Fruit fly (Drosophila melanogaster) whole organism, embryonic: ENCODE data around the gene Tsp33B.

Experiments
- CG10462 ChIP-seq: fragments of 200-800 bp; sonication (Bioruptor generic); optimal IDR thresholded peaks from 2 replicates; lab custom pipeline; 2016; ENCODE audit warnings: missing biosample characterization, missing genetic modification characterization
- CG11247 ChIP-seq: fragments of 200-800 bp; sonication (Bioruptor generic); IDR thresholded peaks from 2 replicates; pipeline ENCODE4 v1.3.6; 2022; ENCODE audit warnings: missing biosample characterization, missing genetic modification characterization
- CG11456 ChIP-seq: fragments of 200-800 bp; sonication (Bioruptor generic); IDR thresholded peaks from 3 replicates; pipeline ENCODE4 v1.3.6; 2022; ENCODE audit warnings: missing biosample characterization, missing genetic modification characterization
- CG11696 ChIP-seq: fragments of 200-800 bp; sonication (Bioruptor generic); IDR thresholded peaks from 2 replicates; pipeline ENCODE4 v1.3.6; 2022; ENCODE audit warnings: missing biosample characterization, missing genetic modification characterization
- CG12659 ChIP-seq: fragments of 200-800 bp; sonication (Bioruptor generic); optimal IDR thresholded peaks from 3 replicates; lab custom pipeline; 2017; ENCODE audit warnings: mild to moderate bottlenecking, missing biosample characterization, missing genetic modification reagents, missing genetic modification characterization
- CG14014 ChIP-seq: fragments of 200-800 bp; sonication (Bioruptor generic); IDR thresholded peaks from 2 replicates; pipeline ENCODE4 v1.3.6; 2022; ENCODE audit warnings: missing biosample characterization, missing genetic modification characterization
- CG14710 ChIP-seq: fragments of 200-800 bp; sonication (Bioruptor generic); optimal IDR thresholded peaks from 3 replicates; lab custom pipeline; 2019; ENCODE audit warnings: missing biosample characterization, mild to moderate bottlenecking, missing genetic modification characterization, moderate library complexity
- CG1602 ChIP-seq: fragments of 200-800 bp; sonication (Bioruptor generic); optimal IDR thresholded peaks from 3 replicates; lab custom pipeline; 2016; ENCODE audit warnings: missing biosample characterization, missing genetic modification characterization
- CG16813 ChIP-seq: fragments of 200-800 bp; sonication (Bioruptor generic); IDR thresholded peaks from 3 replicates; pipeline ENCODE4 v1.3.6; 2022; ENCODE audit warnings: missing biosample characterization, missing genetic modification characterization; ENCODE audit not compliant: partially characterized antibody
- CG17385 ChIP-seq: fragments of 200-800 bp; sonication (Bioruptor generic); optimal IDR thresholded peaks from 3 replicates; lab custom pipeline; 2018; ENCODE audit warnings: missing biosample characterization, mild to moderate bottlenecking, missing genetic modification characterization
- CG2116 ChIP-seq: fragments of 200-800 bp; sonication (Bioruptor generic); optimal IDR thresholded peaks from 3 replicates; lab custom pipeline; 2018; ENCODE audit warnings: missing biosample characterization, mild to moderate bottlenecking, missing genetic modification characterization
- CG31365 ChIP-seq: fragments of 200-800 bp; sonication (Bioruptor generic); optimal IDR thresholded peaks from 2 replicates; lab custom pipeline; 2018; ENCODE audit warnings: missing biosample characterization, mild to moderate bottlenecking, missing genetic modification characterization
- CG6272 ChIP-seq: fragments of 200-800 bp; sonication (Bioruptor generic); IDR thresholded peaks from 2 replicates; pipeline ENCODE4 v1.3.6; 2022; ENCODE audit warnings: missing biosample characterization, missing genetic modification characterization
- CG6791 ChIP-seq: fragments of 200-800 bp; sonication (Bioruptor generic); IDR thresholded peaks from 3 replicates; pipeline ENCODE4 v1.3.6; 2022; ENCODE audit warnings: missing biosample characterization, missing genetic modification characterization; ENCODE audit not compliant: partially characterized antibody
- CG7271 ChIP-seq: fragments of 200-800 bp; sonication (Bioruptor generic); optimal IDR thresholded peaks from 2 replicates; lab custom pipeline; 2018; ENCODE audit warnings: missing biosample characterization, mild to moderate bottlenecking, missing genetic modification characterization, moderate library complexity
- CG8290 ChIP-seq, 3 experiments: fragments of 200-800 bp; sonication (Bioruptor generic); optimal IDR thresholded peaks; 2 replicates each; lab custom pipeline; 2016 to 2019; ENCODE audit warnings: missing biosample characterization in 3 of 3, missing genetic modification characterization in 3 of 3, mild to moderate bottlenecking in 2 of 3, moderate library complexity in 1 of 3
- CG9817 ChIP-seq: fragments of 200-800 bp; sonication (Bioruptor generic); optimal IDR thresholded peaks from 2 replicates; lab custom pipeline; 2018; ENCODE audit warnings: missing biosample characterization, mild to moderate bottlenecking, missing genetic modification characterization, moderate library complexity
- CTCF ChIP-seq: fragments of 200-800 bp; sonication (Bioruptor generic); optimal IDR thresholded peaks from 2 replicates; lab custom pipeline; 2017; ENCODE audit warnings: missing biosample characterization, mild to moderate bottlenecking, missing genetic modification characterization, moderate library complexity
- Chrac-16 ChIP-seq: fragments of 200-800 bp; sonication (Bioruptor generic); optimal IDR thresholded peaks from 3 replicates; lab custom pipeline; 2016; ENCODE audit warnings: missing biosample characterization, missing genetic modification characterization
- Dbx ChIP-seq: fragments of 200-800 bp; sonication (Bioruptor generic); IDR thresholded peaks from 3 replicates; pipeline ENCODE4 v1.3.6; 2022; ENCODE audit warnings: missing biosample characterization, missing genetic modification characterization
- Hr3 ChIP-seq: fragments of 200-800 bp; sonication (Bioruptor generic); optimal IDR thresholded peaks from 3 replicates; lab custom pipeline; 2016; ENCODE audit warnings: missing biosample characterization, missing genetic modification characterization
- Hr39 ChIP-seq: fragments of >200 bp; optimal IDR thresholded peaks from 2 replicates; lab custom pipeline; 2017
- Lim3 ChIP-seq: fragments of 200-800 bp; sonication (Bioruptor generic); IDR thresholded peaks from 2 replicates; pipeline ENCODE4 v1.3.6; 2022; ENCODE audit warnings: missing biosample characterization, missing genetic modification characterization
- MTF-1 ChIP-seq: fragments of 200-800 bp; sonication (Bioruptor generic); optimal IDR thresholded peaks from 2 replicates; lab custom pipeline; 2018; ENCODE audit warnings: missing biosample characterization, mild to moderate bottlenecking, missing genetic modification characterization, borderline replicate concordance
- Mrtf ChIP-seq: fragments of 200-800 bp; sonication (Bioruptor generic); IDR thresholded peaks from 3 replicates; pipeline ENCODE4 v1.3.6; 2022; ENCODE audit warnings: missing biosample characterization, missing genetic modification characterization
- Nf-YB ChIP-seq: fragments of 200-800 bp; sonication (Bioruptor generic); optimal IDR thresholded peaks from 3 replicates; lab custom pipeline; 2019; ENCODE audit warnings: missing biosample characterization, mild to moderate bottlenecking, missing genetic modification characterization, moderate library complexity
- Rfx ChIP-seq: fragments of 200-800 bp; sonication (Bioruptor generic); IDR thresholded peaks from 2 replicates; pipeline ENCODE4 v1.3.6; 2022; ENCODE audit warnings: missing biosample characterization, missing genetic modification characterization
- Six4 ChIP-seq: fragments of 200-800 bp; sonication (Bioruptor generic); optimal IDR thresholded peaks from 2 replicates; lab custom pipeline; 2016; ENCODE audit warnings: missing biosample characterization, missing genetic modification characterization
- Ssrp ChIP-seq: fragments of 200-800 bp; sonication (Bioruptor generic); optimal IDR thresholded peaks from 2 replicates; lab custom pipeline; 2018; ENCODE audit warnings: missing biosample characterization, mild to moderate bottlenecking, missing genetic modification characterization, moderate library complexity
- ase ChIP-seq: fragments of 200-800 bp; sonication (Bioruptor generic); IDR thresholded peaks from 3 replicates; pipeline ENCODE4 v1.3.6; 2022; ENCODE audit warnings: missing biosample characterization, missing genetic modification characterization
- ci ChIP-seq: fragments of 200-800 bp; sonication (Bioruptor generic); IDR thresholded peaks from 3 replicates; pipeline ENCODE4 v1.3.6; 2022; ENCODE audit warnings: missing biosample characterization, missing genetic modification characterization
- ems ChIP-seq: fragments of 200-800 bp; sonication (Bioruptor generic); optimal IDR thresholded peaks from 3 replicates; lab custom pipeline; 2016; ENCODE audit warnings: missing biosample characterization, missing genetic modification characterization
- exex ChIP-seq: fragments of 200-800 bp; sonication (Bioruptor generic); optimal IDR thresholded peaks from 4 replicates; lab custom pipeline; 2018; ENCODE audit warnings: missing biosample characterization, mild to moderate bottlenecking, missing genetic modification characterization, moderate library complexity
- fd3F ChIP-seq: fragments of 200-800 bp; sonication (Bioruptor generic); optimal IDR thresholded peaks from 2 replicates; lab custom pipeline; 2018; ENCODE audit warnings: missing biosample characterization, mild to moderate bottlenecking, missing genetic modification characterization, moderate library complexity
- fu2 ChIP-seq: fragments of 200-800 bp; sonication (Bioruptor generic); optimal IDR thresholded peaks from 2 replicates; lab custom pipeline; 2016; ENCODE audit warnings: missing biosample characterization, missing genetic modification characterization
- gcm ChIP-seq: fragments of 200-800 bp; sonication (Bioruptor generic); optimal IDR thresholded peaks from 2 replicates; lab custom pipeline; 2019; ENCODE audit warnings: missing biosample characterization, mild to moderate bottlenecking, missing genetic modification characterization, moderate library complexity
- jigr1 ChIP-seq: fragments of 200-800 bp; sonication (Bioruptor generic); IDR thresholded peaks from 3 replicates; pipeline ENCODE4 v1.3.6; 2022; ENCODE audit warnings: missing biosample characterization, missing genetic modification characterization
- lab ChIP-seq: fragments of 200-800 bp; sonication (Bioruptor generic); optimal IDR thresholded peaks from 3 replicates; lab custom pipeline; 2017; ENCODE audit warnings: missing biosample characterization, missing genetic modification characterization, mild to moderate bottlenecking, moderate library complexity, missing genetic modification reagents
- mam ChIP-seq: fragments of 200-800 bp; sonication (Bioruptor generic); optimal IDR thresholded peaks from 3 replicates; lab custom pipeline; 2016; ENCODE audit warnings: missing biosample characterization, missing genetic modification characterization
- nerfin-2 ChIP-seq: fragments of 200-800 bp; sonication (Bioruptor generic); IDR thresholded peaks from 2 replicates; pipeline ENCODE4 v1.3.6; 2022; ENCODE audit warnings: missing biosample characterization, missing genetic modification characterization; ENCODE audit not compliant: partially characterized antibody
- prd ChIP-seq, 3 experiments: fragments of >200 bp in 2 of 3; fragments of 200-800 bp in 1 of 3; sonication (Bioruptor generic) in 1 of 3; optimal IDR thresholded peaks in 2 of 3; IDR thresholded peaks in 1 of 3; 2 replicates in 2 of 3; 3 replicates in 1 of 3; pipeline versions ENCODE4 v1.3.6 to Lab custom; 2017 to 2022; ENCODE audit warnings: missing biosample characterization in 1 of 3, missing genetic modification characterization in 1 of 3
- ranshi ChIP-seq: fragments of 200-800 bp; sonication (Bioruptor generic); IDR thresholded peaks from 2 replicates; pipeline ENCODE4 v1.3.6; 2022; ENCODE audit warnings: missing biosample characterization, missing genetic modification characterization
- sim ChIP-seq: fragments of 200-800 bp; sonication (Bioruptor generic); IDR thresholded peaks from 2 replicates; pipeline ENCODE4 v1.3.6; 2022; ENCODE audit warnings: missing biosample characterization, missing genetic modification characterization
- sima ChIP-seq: fragments of 200-800 bp; sonication (Bioruptor generic); optimal IDR thresholded peaks from 2 replicates; lab custom pipeline; 2016; ENCODE audit warnings: missing biosample characterization, missing genetic modification characterization
- sisA ChIP-seq: fragments of 200-800 bp; sonication (Bioruptor generic); IDR thresholded peaks from 2 replicates; pipeline ENCODE4 v1.3.6; 2022; ENCODE audit warnings: missing biosample characterization, missing genetic modification characterization
- slp2 ChIP-seq: fragments of 200-800 bp; sonication (Bioruptor generic); optimal IDR thresholded peaks from 2 replicates; lab custom pipeline; 2016; ENCODE audit warnings: missing biosample characterization, missing genetic modification characterization
- tna ChIP-seq: fragments of 200-800 bp; sonication (Bioruptor generic); IDR thresholded peaks from 2 replicates; pipeline ENCODE4 v1.3.6; 2022; ENCODE audit warnings: missing biosample characterization, missing genetic modification characterization; ENCODE audit not compliant: partially characterized antibody
- vnd ChIP-seq: fragments of 200-800 bp; sonication (Bioruptor generic); IDR thresholded peaks from 3 replicates; pipeline ENCODE4 v1.3.6; 2022; ENCODE audit warnings: missing biosample characterization, missing genetic modification characterization; ENCODE audit not compliant: partially characterized antibody

Tsp33B gene

dm6 chr2L:11808702-11809583 lies 16.8 kb upstream of the Tsp33B start, which contains the start of gene crol (continued):
- TF ChIP-seq Nf-YB, result peak; percentile 36
- TF ChIP-seq Ssrp (tag; lab: Kevin White, UChicago), result peak; percentile 15
- TF ChIP-seq CG10462, result no peak
- TF ChIP-seq Six4 (GFP tag; lab: Kevin White, UChicago), result no peak
- TF ChIP-seq CG14014 (GFP tag; lab: Robert Waterston, UW), result no peak
- no peak for TF ChIP-seq ems
- no peak for TF ChIP-seq fd3F (GFP tag; lab: Kevin White, UChicago)
- TF ChIP-seq CTCF (GFP tag; lab: Kevin White, UChicago), result peak; percentile 20
- no peak for TF ChIP-seq CG11696 (GFP tag; lab: Robert Waterston, UW)
- TF ChIP-seq CG14710 (tag; lab: Kevin White, UChicago), result peak; percentile 57
- no peak for TF ChIP-seq fu2 (GFP tag; lab: Kevin White, UChicago)
- peak; percentile 15 for TF ChIP-seq exex (tag; lab: Kevin White, UChicago)
- TF ChIP-seq slp2, result no peak
- no peak for TF ChIP-seq Lim3 (GFP tag; lab: Robert Waterston, UW)
- TF ChIP-seq Chrac-16 (GFP tag; lab: Kevin White, UChicago), result no peak
- TF ChIP-seq ase (GFP tag; lab: Robert Waterston, UW), result no peak
- no peak for TF ChIP-seq CG7271 (tag; lab: Kevin White, UChicago)
- peak; percentile 1 for TF ChIP-seq mam (GFP tag; lab: Kevin White, UChicago)
- TF ChIP-seq CG16813 (GFP tag; lab: Robert Waterston, UW), result peak; percentile 86
- no peak for TF ChIP-seq Mrtf (GFP tag; lab: Robert Waterston, UW)
- TF ChIP-seq sim (GFP tag; lab: Robert Waterston, UW), result no peak
- peak; percentile 72 for TF ChIP-seq vnd (GFP tag; lab: Robert Waterston, UW)
- TF ChIP-seq CG17385 (GFP tag; lab: Kevin White, UChicago), result no peak
- TF ChIP-seq Hr3 (GFP tag; lab: Kevin White, UChicago), result peak; percentile 36
- no peak for TF ChIP-seq CG11247 (GFP tag; lab: Robert Waterston, UW)
- peak; percentile 17 for TF ChIP-seq CG9817 (tag; lab: Kevin White, UChicago)
- TF ChIP-seq CG2116, result peak; percentile 57
- TF ChIP-seq sisA, result no peak
- peak; percentile 55 for TF ChIP-seq tna (GFP tag; lab: Robert Waterston, UW)
- no peak for TF ChIP-seq CG8290 (GFP tag; optimal IDR thresholded peaks at IDR 0.05; lab: Kevin White, UChicago)
- TF ChIP-seq CG8290 (tag; optimal IDR thresholded peaks at IDR 0.05; lab: Kevin White, UChicago), result peak in 1 of 2 experiments; percentile 64
- no peak for TF ChIP-seq CG1602
- no peak for TF ChIP-seq CG6272 (GFP tag; lab: Robert Waterston, UW)
- peak; percentile 7 for TF ChIP-seq lab (GFP tag; lab: Kevin White, UChicago)
- TF ChIP-seq gcm (GFP tag; lab: Kevin White, UChicago), result peak; percentile 40
- peak; percentile 89 for TF ChIP-seq CG6791 (GFP tag; lab: Robert Waterston, UW)
- peak; percentile 60 for TF ChIP-seq Rfx (GFP tag; lab: Robert Waterston, UW)
- peak; percentile 1 for TF ChIP-seq CG31365 (tag; lab: Kevin White, UChicago)
- TF ChIP-seq prd (optimal IDR thresholded peaks at IDR 0.05; lab: Kevin White, UChicago), result no peak
- peak; percentile 23; the same call in 1 of the 3 replicates for TF ChIP-seq prd (GFP tag; IDR thresholded peaks at IDR 0.05; lab: Robert Waterston, UW)
- no peak for TF ChIP-seq sima (GFP tag; lab: Kevin White, UChicago)
- no peak for TF ChIP-seq MTF-1
- TF ChIP-seq ranshi, result no peak
- TF ChIP-seq Dbx, result peak; percentile 56; the same call in 1 of the 3 replicates
- TF ChIP-seq jigr1 (GFP tag; lab: Robert Waterston, UW), result no peak; the same call in 2 of the 3 replicates
- peak; percentile 62; the same call in 1 of the 2 replicates for TF ChIP-seq nerfin-2
- no peak for TF ChIP-seq Hr39 (lab: Kevin White, UChicago)
- peak; percentile 76 for TF ChIP-seq CG12659 (GFP tag; lab: Kevin White, UChicago)
- TF ChIP-seq CG11456, result peak; percentile 33; the same call in 1 of the 3 replicates
- TF ChIP-seq ci (GFP tag; lab: Robert Waterston, UW), result peak; percentile 65
